Fruit fly (Drosophila melanogaster) whole organism, pupa: ENCODE measurements around the gene S-Lap4.
A peak's percentile ranks its signal among the peaks of the same experiment; 100 is the strongest.

Experiments used
- CG10348 ChIP-seq: fragments of 200-800 bp; sonication (Bioruptor generic); IDR thresholded peaks from 2 replicates; pipeline ENCODE4 v1.3.6; 2022; ENCODE audit warnings: missing biosample characterization, missing genetic modification characterization
- CG12605 ChIP-seq: fragments of 200-800 bp; sonication (Bioruptor generic); IDR thresholded peaks from 2 replicates; pipeline ENCODE4 v1.3.6; 2022; ENCODE audit warnings: missing biosample characterization, missing genetic modification characterization
- CG13204 ChIP-seq: fragments of 200-800 bp; sonication (Bioruptor generic); optimal IDR thresholded peaks from 2 replicates; lab custom pipeline; 2018; ENCODE audit warnings: missing biosample characterization, mild to moderate bottlenecking, missing genetic modification characterization, moderate library complexity
- CG14655 ChIP-seq: fragments of 200-800 bp; sonication (Bioruptor generic); optimal IDR thresholded peaks from 3 replicates; lab custom pipeline; 2017; ENCODE audit warnings: mild to moderate bottlenecking, missing biosample characterization, missing genetic modification reagents, missing genetic modification characterization
- CG15710 ChIP-seq: fragments of 200-800 bp; sonication (Bioruptor generic); optimal IDR thresholded peaks from 2 replicates; lab custom pipeline; 2018; ENCODE audit warnings: missing biosample characterization, mild to moderate bottlenecking, missing genetic modification characterization, moderate library complexity
- CG17806 ChIP-seq: fragments of 200-800 bp; sonication (Bioruptor generic); optimal IDR thresholded peaks from 2 replicates; lab custom pipeline; 2018; ENCODE audit warnings: missing biosample characterization, mild to moderate bottlenecking, missing genetic modification characterization, moderate library complexity
- CG32121 ChIP-seq: fragments of 200-800 bp; sonication (Bioruptor generic); IDR thresholded peaks from 2 replicates; pipeline ENCODE4 v1.3.6; 2022; ENCODE audit warnings: missing biosample characterization, missing genetic modification characterization
- CG34367 ChIP-seq: fragments of 200-800 bp; sonication (Bioruptor generic); optimal IDR thresholded peaks from 2 replicates; lab custom pipeline; 2018; ENCODE audit warnings: missing biosample characterization, mild to moderate bottlenecking, missing genetic modification characterization
- CG4496 ChIP-seq: fragments of 200-800 bp; sonication (Bioruptor generic); IDR thresholded peaks from 3 replicates; pipeline ENCODE4 v1.3.6; 2022; ENCODE audit warnings: missing biosample characterization, missing genetic modification characterization
- CG8159 ChIP-seq: fragments of 200-800 bp; sonication (Bioruptor generic); optimal IDR thresholded peaks from 3 replicates; lab custom pipeline; 2018; ENCODE audit warnings: missing biosample characterization, mild to moderate bottlenecking, missing genetic modification characterization, moderate library complexity
- CG8301 ChIP-seq: fragments of 200-800 bp; sonication (Bioruptor generic); optimal IDR thresholded peaks from 2 replicates; lab custom pipeline; 2018; ENCODE audit warnings: missing biosample characterization, mild to moderate bottlenecking, missing genetic modification characterization
- CG9948 ChIP-seq: fragments of 200-800 bp; sonication (Bioruptor generic); optimal IDR thresholded peaks from 2 replicates; lab custom pipeline; 2018; ENCODE audit warnings: missing biosample characterization, mild to moderate bottlenecking, missing genetic modification characterization, moderate library complexity
- D1 ChIP-seq: fragments of 200-800 bp; sonication (Bioruptor generic); optimal IDR thresholded peaks from 2 replicates; lab custom pipeline; 2018; ENCODE audit warnings: missing biosample characterization, mild to moderate bottlenecking, missing genetic modification characterization, moderate library complexity
- EcR ChIP-seq: fragments of 200-800 bp; sonication (Bioruptor generic); optimal IDR thresholded peaks from 3 replicates; lab custom pipeline; 2019; ENCODE audit warnings: missing biosample characterization, missing genetic modification characterization, mild to moderate bottlenecking, moderate library complexity, missing genetic modification reagents
- Ets98B ChIP-seq: fragments of 200-800 bp; sonication (Bioruptor generic); IDR thresholded peaks from 2 replicates; pipeline ENCODE4 v1.3.6; 2022; ENCODE audit warnings: missing biosample characterization, missing genetic modification characterization
- Pif1A ChIP-seq: fragments of 200-800 bp; sonication (Bioruptor generic); optimal IDR thresholded peaks from 3 replicates; lab custom pipeline; 2016; ENCODE audit warnings: missing biosample characterization, missing genetic modification characterization
- Pif1B ChIP-seq: fragments of 200-800 bp; sonication (Bioruptor generic); optimal IDR thresholded peaks from 3 replicates; lab custom pipeline; 2016; ENCODE audit warnings: missing biosample characterization, missing genetic modification characterization
- Snoo ChIP-seq: fragments of 200-800 bp; sonication (Bioruptor generic); optimal IDR thresholded peaks from 3 replicates; lab custom pipeline; 2017; ENCODE audit warnings: missing biosample characterization, mild to moderate bottlenecking, missing genetic modification characterization, inconsistent platforms
- fd96Ca ChIP-seq: fragments of 200-800 bp; sonication (Bioruptor generic); IDR thresholded peaks from 3 replicates; pipeline ENCODE4 v1.3.6; 2022; ENCODE audit warnings: missing biosample characterization, missing genetic modification characterization
- gl ChIP-seq: fragments of 200-800 bp; sonication (Bioruptor generic); optimal IDR thresholded peaks from 2 replicates; lab custom pipeline; 2018; ENCODE audit warnings: missing biosample characterization, mild to moderate bottlenecking, missing genetic modification characterization
- rn ChIP-seq: fragments of 200-800 bp; sonication (Bioruptor generic); IDR thresholded peaks from 2 replicates; pipeline ENCODE4 v1.3.6; 2022; ENCODE audit warnings: missing biosample characterization, missing genetic modification characterization

The S-Lap4 gene

DNA sequence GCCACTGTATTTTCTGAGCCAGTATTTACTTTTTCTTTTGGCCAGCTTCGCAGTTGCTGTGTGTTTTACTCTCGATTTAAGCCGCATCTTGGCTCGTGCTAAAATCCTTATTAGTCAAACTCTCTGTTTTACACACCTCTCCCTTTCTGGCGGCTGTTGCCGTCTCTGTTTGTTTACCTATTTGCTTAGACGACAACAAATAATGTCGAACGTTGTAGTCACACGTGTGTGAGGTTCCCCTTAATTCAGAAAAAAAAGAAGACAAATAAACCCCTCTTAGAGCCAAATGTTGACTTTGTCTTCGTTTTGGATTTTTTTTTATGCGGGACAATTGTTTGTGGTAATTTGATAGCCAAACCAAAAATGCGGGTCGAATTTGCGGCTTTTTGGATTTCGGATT lies 28.3 kb downstream of the S-Lap4 start:
- TF ChIP-seq CG9948 (tag; lab: Kevin White, UChicago): no peak
- TF ChIP-seq CG34367 (tag; lab: Kevin White, UChicago): no peak
- TF ChIP-seq D1 (tag; lab: Kevin White, UChicago): no peak
- no peak for TF ChIP-seq gl (tag; lab: Kevin White, UChicago)
- no peak for TF ChIP-seq Pif1B (GFP tag; lab: Kevin White, UChicago)
- no peak for TF ChIP-seq fd96Ca (GFP tag; lab: Robert Waterston, UW)
- no peak for TF ChIP-seq CG17806 (tag; lab: Kevin White, UChicago)
- no peak for TF ChIP-seq CG15710 (tag; lab: Kevin White, UChicago)
- no peak for TF ChIP-seq CG13204
- no peak for TF ChIP-seq EcR (GFP tag; lab: Kevin White, UChicago)
- TF ChIP-seq CG32121 (GFP tag; lab: Robert Waterston, UW): no peak
- no peak for TF ChIP-seq CG12605 (GFP tag; lab: Robert Waterston, UW)
- no peak for TF ChIP-seq CG8301 (tag; lab: Kevin White, UChicago)
- no peak for TF ChIP-seq Snoo (tag; lab: Kevin White, UChicago)
- TF ChIP-seq Ets98B (GFP tag; lab: Robert Waterston, UW): peak; percentile 30; the same call in 1 of the 2 replicates
- TF ChIP-seq CG14655 (GFP tag; lab: Kevin White, UChicago): peak; percentile 10
- no peak for TF ChIP-seq CG8159 (tag; lab: Kevin White, UChicago)
- TF ChIP-seq rn (GFP tag; lab: Robert Waterston, UW): no peak
- TF ChIP-seq, all 21 proteins: peak for 2

DNA sequence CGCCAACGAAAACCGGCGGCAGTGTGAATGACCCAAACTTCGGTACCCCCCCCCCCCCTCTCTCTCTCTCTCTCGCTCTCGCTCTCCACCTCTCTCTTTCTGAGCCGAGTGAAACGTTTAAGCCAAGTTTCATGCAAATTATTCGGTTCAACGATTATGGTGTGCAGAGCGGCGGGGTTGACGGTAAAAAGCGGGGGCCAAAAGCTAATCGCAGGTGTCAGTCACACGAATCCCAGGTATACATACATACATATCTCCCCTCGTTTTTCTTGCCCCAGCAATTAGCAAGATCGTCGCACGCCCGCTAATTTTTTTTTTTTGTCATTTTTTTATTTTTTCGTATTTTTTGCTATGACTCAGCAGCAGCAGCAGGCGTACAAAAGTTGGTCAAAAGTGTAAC lies 31.0 kb downstream of the S-Lap4 start:
- TF ChIP-seq CG10348 (GFP tag; lab: Robert Waterston, UW): 0 out of 2 replicates have a peak, but pooled peaks have one; percentile 11
- no peak for TF ChIP-seq CG12605 (GFP tag; lab: Robert Waterston, UW)
- no peak for TF ChIP-seq Pif1A
- TF ChIP-seq CG8301 (tag; lab: Kevin White, UChicago): no peak
- no peak for TF ChIP-seq CG8159 (tag; lab: Kevin White, UChicago)
- TF ChIP-seq EcR (GFP tag; lab: Kevin White, UChicago): peak; percentile 60
- no peak for TF ChIP-seq CG17806 (tag; lab: Kevin White, UChicago)
- TF ChIP-seq fd96Ca (GFP tag; lab: Robert Waterston, UW): peak; percentile 62; the same call in 1 of the 3 replicates
- TF ChIP-seq CG15710 (tag; lab: Kevin White, UChicago): no peak
- TF ChIP-seq CG14655 (GFP tag; lab: Kevin White, UChicago): no peak
- no peak for TF ChIP-seq Snoo (tag; lab: Kevin White, UChicago)
- peak; percentile 47; the same call in 1 of the 3 replicates for TF ChIP-seq CG4496
- no peak for TF ChIP-seq CG34367 (tag; lab: Kevin White, UChicago)
- TF ChIP-seq CG32121 (GFP tag; lab: Robert Waterston, UW): peak; percentile 53
- peak; percentile 36; the same call in 1 of the 2 replicates for TF ChIP-seq Ets98B (GFP tag; lab: Robert Waterston, UW)
- no peak for TF ChIP-seq CG9948 (tag; lab: Kevin White, UChicago)
- TF ChIP-seq gl (tag; lab: Kevin White, UChicago): no peak
- no peak for TF ChIP-seq rn (GFP tag; lab: Robert Waterston, UW)
- TF ChIP-seq Pif1B (GFP tag; lab: Kevin White, UChicago): no peak
- TF ChIP-seq CG13204: no peak
- TF ChIP-seq D1 (tag; lab: Kevin White, UChicago): no peak

DNA sequence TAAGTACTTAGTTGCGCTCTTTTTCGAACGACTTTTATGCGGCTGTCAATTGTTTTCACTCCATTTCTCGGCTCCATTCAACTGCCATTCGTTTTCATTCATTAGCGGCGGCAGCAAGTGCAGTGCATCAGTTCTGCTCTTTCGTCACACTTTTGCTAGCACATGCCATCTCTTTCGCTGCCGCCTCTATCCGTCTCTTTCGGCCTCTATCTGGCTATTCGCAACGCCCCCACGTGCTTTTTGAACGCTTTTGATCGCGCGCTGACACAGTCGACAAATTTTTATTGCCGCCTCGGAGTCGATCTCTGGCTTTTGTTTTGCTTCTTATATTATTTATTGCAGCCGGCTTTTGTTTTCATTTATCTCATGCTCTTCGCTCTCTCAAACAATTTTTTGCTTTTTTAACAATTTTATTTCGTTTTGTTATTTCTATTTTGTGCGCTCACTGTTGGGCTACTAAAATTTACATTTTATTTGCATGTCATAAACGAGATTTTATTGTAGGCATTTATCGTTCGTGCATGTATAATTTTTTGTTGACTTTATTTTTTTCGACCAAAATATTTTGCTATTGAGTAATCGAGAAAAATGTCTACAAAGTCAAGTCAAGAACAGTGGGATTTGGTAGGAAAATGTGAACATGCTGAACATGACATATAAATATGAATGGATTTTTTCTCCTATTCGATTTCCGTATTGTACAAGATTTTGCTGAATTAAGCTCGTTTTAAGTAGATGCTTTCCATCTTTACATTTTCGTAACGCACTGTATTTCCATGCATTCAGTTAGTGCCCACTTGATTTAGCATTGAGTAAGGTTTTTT lies 31.9 kb downstream of the S-Lap4 start:
- TF ChIP-seq fd96Ca (GFP tag; lab: Robert Waterston, UW): no peak
- no peak for TF ChIP-seq CG17806 (tag; lab: Kevin White, UChicago)
- TF ChIP-seq D1 (tag; lab: Kevin White, UChicago): no peak
- peak; percentile 8; the same call in 1 of the 2 replicates for TF ChIP-seq Ets98B (GFP tag; lab: Robert Waterston, UW)

DNA sequence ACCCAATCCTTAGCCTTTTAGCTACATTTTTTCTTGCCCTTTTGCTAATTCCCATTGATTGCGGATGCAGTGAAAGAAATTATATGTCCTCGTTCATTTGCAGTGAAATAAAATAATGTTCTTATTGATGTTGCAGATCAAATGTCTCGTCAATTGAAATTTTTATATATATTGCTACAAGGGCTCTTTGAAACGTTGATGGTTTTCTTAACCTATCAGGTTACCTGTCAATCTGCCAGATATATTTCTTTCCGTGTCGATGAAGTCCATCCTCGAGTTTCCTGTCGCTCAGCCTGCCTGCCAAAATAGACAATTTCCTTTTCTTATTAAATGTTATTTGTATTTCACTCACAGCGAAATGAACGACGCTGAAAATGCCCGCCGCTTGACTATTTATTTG lies 34.5 kb downstream of the S-Lap4 start:
- TF ChIP-seq CG32121 (GFP tag; lab: Robert Waterston, UW) (no peak), CG9948 (tag; lab: Kevin White, UChicago) (peak; percentile 22), CG4496 (0 out of 3 replicates have a peak, but pooled peaks have one; percentile 14), gl (tag; lab: Kevin White, UChicago) (no peak), CG12605 (GFP tag; lab: Robert Waterston, UW) (no peak), Pif1A (peak; percentile 14), CG17806 (tag; lab: Kevin White, UChicago) (peak; percentile 47), CG15710 (tag; lab: Kevin White, UChicago) (peak; percentile 1), CG8159 (tag; lab: Kevin White, UChicago) (peak; percentile 7)

DNA sequence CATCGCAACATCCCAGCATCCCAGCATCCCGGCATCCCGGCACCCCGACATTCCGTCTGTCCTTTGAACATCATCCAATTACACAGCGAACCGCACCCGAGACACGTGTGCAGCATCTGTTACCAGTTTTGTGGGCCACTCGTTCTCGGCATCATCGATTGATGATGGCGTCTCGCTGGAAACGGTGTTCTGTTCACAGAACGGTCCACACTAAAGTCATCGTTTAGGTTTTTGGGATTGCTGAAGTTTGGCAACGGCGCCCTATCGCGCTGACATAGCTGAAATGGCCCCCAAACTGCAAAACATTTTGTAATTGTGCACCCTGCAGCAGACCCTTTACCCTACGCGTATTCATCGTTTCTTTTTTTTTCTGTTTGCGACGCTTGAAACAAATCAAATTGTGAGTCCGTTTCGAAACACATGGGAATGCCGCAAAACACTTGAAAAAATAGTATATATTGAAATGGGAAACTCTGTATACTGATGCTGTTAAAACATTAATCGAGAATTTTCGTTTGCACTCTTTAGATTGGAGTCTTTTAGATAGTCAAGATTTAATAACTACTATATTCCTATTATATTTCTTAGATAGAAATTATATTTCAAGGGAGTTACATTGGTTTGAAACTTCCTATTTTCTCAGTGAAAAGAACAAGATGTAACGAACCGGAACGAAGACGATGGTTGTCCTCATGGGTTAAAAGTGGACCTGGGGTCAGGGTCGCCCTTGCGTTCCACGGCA lies 35.2 kb downstream of the S-Lap4 start:
- TF ChIP-seq CG34367 (tag; lab: Kevin White, UChicago) (peak; percentile 50), CG17806 (tag; lab: Kevin White, UChicago) (peak; percentile 59), CG15710 (tag; lab: Kevin White, UChicago) (peak; percentile 28), Pif1A (peak; percentile 0), CG8159 (tag; lab: Kevin White, UChicago) (peak; percentile 69), Ets98B (GFP tag; lab: Robert Waterston, UW) (no peak), CG8301 (tag; lab: Kevin White, UChicago) (no peak), CG4496 (0 out of 3 replicates have a peak, but pooled peaks have one; percentile 8), CG9948 (tag; lab: Kevin White, UChicago) (peak; percentile 42)
